Worm (Caenorhabditis elegans): Measurements from ENCODE around the gene Y64G10A.10.

The Y64G10A.10 gene

DNA sequence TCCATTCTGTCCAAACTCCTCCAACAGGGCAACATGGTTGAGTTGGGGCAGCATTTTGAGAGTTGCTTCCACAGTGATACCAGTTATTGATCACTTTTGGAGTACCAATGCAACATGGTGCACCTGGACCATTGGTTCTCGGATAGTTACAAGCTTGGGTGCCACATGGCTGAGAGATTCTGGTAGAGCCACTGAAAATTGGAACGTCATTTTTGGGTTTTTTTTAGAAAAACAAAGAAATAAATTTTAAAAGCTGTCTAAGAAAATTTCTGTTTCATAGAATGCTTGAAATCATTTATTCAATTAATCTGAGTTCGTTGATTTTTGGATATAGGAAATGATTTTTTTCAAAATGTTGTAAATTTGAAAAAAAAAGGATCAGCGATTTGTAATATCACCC lies 14.1 kb downstream of the Y64G10A.10 start:
- TF ChIP-seq attf-6 (GFP tag; IDR thresholded peaks at IDR 0.05): 0 out of 2 replicates have a peak, but pooled peaks have one; percentile 21
- TF ChIP-seq ccch-3 (GFP tag; optimal IDR thresholded peaks at IDR 0.05): no peak

DNA sequence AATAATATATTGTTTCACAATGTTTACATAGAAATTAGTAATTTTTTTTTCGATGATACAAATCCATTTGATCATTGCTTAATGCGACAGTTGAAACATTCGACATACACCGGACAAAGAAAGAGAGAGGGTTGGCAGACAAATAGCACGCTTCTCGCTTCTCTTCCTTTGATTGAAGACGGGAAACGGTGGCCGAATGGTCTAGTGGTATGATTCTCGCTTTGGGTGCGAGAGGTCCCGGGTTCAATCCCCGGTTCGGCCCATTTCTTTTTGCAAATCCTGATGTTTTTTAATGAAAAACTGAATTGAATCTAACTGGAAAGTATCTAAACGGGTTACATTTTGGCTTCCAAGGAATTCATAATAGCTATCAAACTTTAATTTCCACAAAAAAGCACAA lies 16.3 kb downstream of the Y64G10A.10 start:
- TF ChIP-seq madf-6 (GFP tag; IDR thresholded peaks at IDR 0.05): peak; percentile 69; the same call in 1 of the 2 replicates
- TF ChIP-seq nfya-2 (GFP tag; IDR thresholded peaks at IDR 0.05): no peak
- 0 out of 2 replicates have a peak, but pooled peaks have one; percentile 83 for TF ChIP-seq nhr-120 (GFP tag; IDR thresholded peaks at IDR 0.05)
- TF ChIP-seq Y53F4B.3 (GFP tag; IDR thresholded peaks at IDR 0.05): 0 out of 2 replicates have a peak, but pooled peaks have one; percentile 16
- peak; percentile 45; the same call in 1 of the 2 replicates for TF ChIP-seq cebp-1 (GFP tag; IDR thresholded peaks at IDR 0.05)
- TF ChIP-seq cebp-1 (tag; optimal IDR thresholded peaks at IDR 0.05): no peak
- peak; percentile 92 for TF ChIP-seq sptf-2 (GFP tag; optimal IDR thresholded peaks at IDR 0.05)
- TF ChIP-seq efl-1 (GFP tag; optimal IDR thresholded peaks at IDR 0.05): no peak
- TF ChIP-seq mxl-1 (tag; optimal IDR thresholded peaks at IDR 0.05): peak; percentile 91
- TF ChIP-seq unc-130 (GFP tag; optimal IDR thresholded peaks at IDR 0.05): no peak
- TF ChIP-seq ceh-27 (GFP tag; optimal IDR thresholded peaks at IDR 0.05): no peak
- peak; percentile 74 for TF ChIP-seq T07F8.4 (tag; optimal IDR thresholded peaks at IDR 0.05)
- peak; percentile 77 for TF ChIP-seq nfyb-1 (GFP tag; IDR thresholded peaks at IDR 0.05)
- TF ChIP-seq hlh-12 (tag; optimal IDR thresholded peaks at IDR 0.05): peak; percentile 14
- TF ChIP-seq Y79H2A.3 (GFP tag; conservative IDR thresholded peaks at IDR 0.05): 0 out of 2 replicates have a peak, but pooled peaks have one; percentile 41
- peak; percentile 88 for TF ChIP-seq rcor-1 (GFP tag; IDR thresholded peaks at IDR 0.05)
- TF ChIP-seq ztf-28 (GFP tag; IDR thresholded peaks at IDR 0.05): 0 out of 2 replicates have a peak, but pooled peaks have one; percentile 61
- TF ChIP-seq egrh-3 (GFP tag; IDR thresholded peaks at IDR 0.05): 0 out of 2 replicates have a peak, but pooled peaks have one; percentile 37
- no peak for TF ChIP-seq dpff-1 (tag; optimal IDR thresholded peaks at IDR 0.05)
- TF ChIP-seq lin-54 (GFP tag; optimal IDR thresholded peaks at IDR 0.05): peak; percentile 67
- TF ChIP-seq nhr-179 (tag; optimal IDR thresholded peaks at IDR 0.05): no peak
- TF ChIP-seq aptf-2 (GFP tag; conservative IDR thresholded peaks at IDR 0.05): no peak
- no peak for TF ChIP-seq ztf-3 (GFP tag; optimal IDR thresholded peaks at IDR 0.05)
- TF ChIP-seq tlf-1 (GFP tag; optimal IDR thresholded peaks at IDR 0.05): peak; percentile 27
- no peak for TF ChIP-seq B0035.1 (tag; optimal IDR thresholded peaks at IDR 0.05)
- TF ChIP-seq nfya-1 (tag; optimal IDR thresholded peaks at IDR 0.05; ENCODE audit: borderline replicate concordance, insufficient read depth): no peak
- peak; percentile 4 for TF ChIP-seq nhr-80 (tag; optimal IDR thresholded peaks at IDR 0.05)
- no peak for TF ChIP-seq tbx-9 (tag; optimal IDR thresholded peaks at IDR 0.05; ENCODE audit: borderline replicate concordance)
- TF ChIP-seq madf-10 (tag; optimal IDR thresholded peaks at IDR 0.05): peak; percentile 33
- no peak for TF ChIP-seq unc-62 (GFP tag; optimal IDR thresholded peaks at IDR 0.05)
- peak; percentile 26 for TF ChIP-seq ztf-26 (tag; optimal IDR thresholded peaks at IDR 0.05)
- TF ChIP-seq Y67H2A.10 (GFP tag; conservative IDR thresholded peaks at IDR 0.05): peak; percentile 63; the same call in 1 of the 2 replicates
- TF ChIP-seq ztf-25 (GFP tag; IDR thresholded peaks at IDR 0.05): peak; percentile 96
- 0 out of 2 replicates have a peak, but pooled peaks have one; percentile 28 for TF ChIP-seq C06A6.2 (GFP tag; conservative IDR thresholded peaks at IDR 0.05)
- peak; percentile 88 for TF ChIP-seq ztf-18 (tag; optimal IDR thresholded peaks at IDR 0.05)
- peak; percentile 45 for TF ChIP-seq mes-4 (tag; optimal IDR thresholded peaks at IDR 0.05)
- no peak for TF ChIP-seq F55B11.4 (tag; optimal IDR thresholded peaks at IDR 0.05; ENCODE audit: borderline replicate concordance, insufficient read depth)
- peak; percentile 48 for TF ChIP-seq ceh-100 (GFP tag; IDR thresholded peaks at IDR 0.05)
- TF ChIP-seq hmg-1.2 (GFP tag; IDR thresholded peaks at IDR 0.05): peak; percentile 71
- TF ChIP-seq ceh-79 (tag; optimal IDR thresholded peaks at IDR 0.05): no peak
- peak; percentile 67; the same call in 1 of the 2 replicates for TF ChIP-seq egl-44 (GFP tag; IDR thresholded peaks at IDR 0.05)
- TF ChIP-seq dox-1 (GFP tag; IDR thresholded peaks at IDR 0.05): no peak; the same call in 1 of the 2 replicates
- no peak for TF ChIP-seq ama-1 (optimal IDR thresholded peaks at IDR 0.05)
- peak; percentile 33 to 86 for TF ChIP-seq ama-1 (GFP tag; optimal IDR thresholded peaks at IDR 0.05)
- TF ChIP-seq lir-1 (GFP tag; conservative IDR thresholded peaks at IDR 0.05): no peak
- TF ChIP-seq F39B2.1 (GFP tag; IDR thresholded peaks at IDR 0.05): no peak

Data from whole organism, young adult.